Fruit fly (Drosophila melanogaster): ENCODE results near the gene GABA-B-R2.

GABA-B-R2 gene

DNA sequence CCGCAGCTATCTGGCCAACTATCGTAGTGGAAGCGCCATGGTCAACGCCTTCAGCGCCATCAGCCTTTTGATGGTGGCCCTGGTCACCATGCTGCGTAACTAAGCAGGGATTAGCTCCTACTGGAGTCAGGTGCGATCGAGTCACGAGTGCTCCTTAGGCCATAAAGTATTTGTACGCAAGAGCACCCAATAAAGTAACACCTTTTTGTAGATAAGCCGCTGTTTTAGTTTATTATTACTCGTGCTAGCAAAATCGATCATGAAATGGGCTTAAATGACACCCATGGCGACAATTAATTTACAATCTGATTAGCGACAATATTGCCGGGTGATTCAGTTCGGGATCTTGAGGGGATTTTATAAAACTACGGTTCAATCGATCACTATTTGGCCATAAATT is 18.1 kb downstream of the GABA-B-R2 start:
- TF ChIP-seq CG14655 (GFP tag; optimal IDR thresholded peaks at IDR 0.05) (no peak), Pif1B (GFP tag; optimal IDR thresholded peaks at IDR 0.05) (no peak), CG34367 (tag; optimal IDR thresholded peaks at IDR 0.05) (no peak), Pif1A (GFP tag; optimal IDR thresholded peaks at IDR 0.05) (no peak)

- TF ChIP-seq CG12605 (GFP tag; IDR thresholded peaks at IDR 0.05) (no peak), CG17806 (tag; optimal IDR thresholded peaks at IDR 0.05) (no peak), CG14655 (GFP tag; optimal IDR thresholded peaks at IDR 0.05) (no peak), EcR (GFP tag; optimal IDR thresholded peaks at IDR 0.05) (no peak), CG34367 (tag; optimal IDR thresholded peaks at IDR 0.05) (no peak), fd96Ca (GFP tag; IDR thresholded peaks at IDR 0.05) (no peak), CG10348 (GFP tag; IDR thresholded peaks at IDR 0.05) (no peak), CG8159 (tag; optimal IDR thresholded peaks at IDR 0.05) (no peak), CG13204 (GFP tag; optimal IDR thresholded peaks at IDR 0.05) (no peak), CG4496 (GFP tag; IDR thresholded peaks at IDR 0.05) (no peak)
Measured at dm6 chr3R:21753974-21754373, 21.7 kb downstream of the GABA-B-R2 start, which contains the start of gene CG31198. Gene CG31198, plus strand, starts transcription at chr3R:21754324.

- TF ChIP-seq CG17806 (tag; optimal IDR thresholded peaks at IDR 0.05) (no peak), CG34367 (tag; optimal IDR thresholded peaks at IDR 0.05) (no peak), CG14655 (GFP tag; optimal IDR thresholded peaks at IDR 0.05) (no peak), CG10348 (GFP tag; IDR thresholded peaks at IDR 0.05) (no peak), CG32121 (GFP tag; IDR thresholded peaks at IDR 0.05) (no peak), CG8301 (tag; optimal IDR thresholded peaks at IDR 0.05) (no peak), rn (GFP tag; IDR thresholded peaks at IDR 0.05) (no peak)
Measured at dm6 chr3R:21753099-21753498, 22.5 kb downstream of the GABA-B-R2 start.

DNA sequence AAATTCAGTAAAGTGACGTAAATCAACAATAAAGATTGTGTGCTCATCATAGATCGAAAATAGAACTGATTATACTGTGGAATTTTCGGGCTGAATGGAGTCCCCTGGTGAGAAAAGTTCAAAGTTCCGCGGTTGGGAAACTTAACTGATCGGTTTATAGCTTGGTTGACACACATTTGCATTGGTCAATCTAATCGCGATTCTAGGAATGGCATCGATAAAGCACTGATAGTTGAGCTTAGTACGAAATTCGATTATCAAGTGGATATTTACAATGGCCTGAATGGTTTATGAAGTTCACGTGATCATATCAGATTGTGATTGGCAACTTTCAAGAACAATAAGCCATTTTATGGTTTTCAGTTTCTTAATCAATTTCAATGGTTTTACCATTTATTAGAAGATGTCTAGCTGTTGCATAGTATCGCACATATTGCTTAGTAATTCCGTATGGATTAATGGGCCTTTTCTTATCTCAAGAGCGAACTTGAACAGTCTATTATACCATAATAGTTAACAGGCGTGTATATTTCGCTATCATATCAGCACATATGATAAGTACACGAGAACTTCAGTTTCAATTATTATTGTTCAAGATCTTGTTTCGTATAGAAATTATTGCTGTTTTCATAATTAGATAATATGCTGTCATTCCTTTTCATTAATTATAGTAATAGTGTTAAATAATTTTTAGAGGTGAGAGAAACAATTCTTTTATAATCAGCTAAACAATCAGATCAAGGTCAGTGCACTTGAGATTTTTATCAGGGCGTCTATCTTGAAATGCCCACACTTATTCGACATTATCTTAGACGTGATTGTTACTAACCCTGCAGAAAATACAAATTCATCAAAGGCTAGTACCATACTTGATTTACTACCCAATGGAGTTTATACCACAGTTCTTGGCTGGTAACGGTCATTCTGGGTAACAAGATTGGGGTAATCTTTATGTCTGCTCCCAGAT is 26.4 kb downstream of the GABA-B-R2 start, which contains the start of gene CG31233:
CG31233 (plus strand) TSS at position 900 of the 967 bp plus-strand sequence.
- TF ChIP-seq D1 (tag; optimal IDR thresholded peaks at IDR 0.05) (no peak), CG8301 (tag; optimal IDR thresholded peaks at IDR 0.05) (no peak), Pif1B (GFP tag; optimal IDR thresholded peaks at IDR 0.05) (no peak), gl (tag; optimal IDR thresholded peaks at IDR 0.05) (no peak)

dm6 chr3R:21745887-21746286 is 29.8 kb downstream of the GABA-B-R2 start:
- TF ChIP-seq Pif1B (GFP tag; optimal IDR thresholded peaks at IDR 0.05) (no peak), CG17806 (tag; optimal IDR thresholded peaks at IDR 0.05) (no peak), CG13204 (GFP tag; optimal IDR thresholded peaks at IDR 0.05) (no peak), D1 (tag; optimal IDR thresholded peaks at IDR 0.05) (no peak), CG15710 (tag; optimal IDR thresholded peaks at IDR 0.05) (no peak), CG9948 (tag; optimal IDR thresholded peaks at IDR 0.05) (no peak), CG32121 (GFP tag; IDR thresholded peaks at IDR 0.05) (no peak)

- TF ChIP-seq CG17806 (tag; optimal IDR thresholded peaks at IDR 0.05), result no peak
Measured at dm6 chr3R:21744988-21745387, 30.7 kb downstream of the GABA-B-R2 start, which contains the start of gene CG31343. Gene CG31343, plus strand, starts transcription at chr3R:21745266.

DNA sequence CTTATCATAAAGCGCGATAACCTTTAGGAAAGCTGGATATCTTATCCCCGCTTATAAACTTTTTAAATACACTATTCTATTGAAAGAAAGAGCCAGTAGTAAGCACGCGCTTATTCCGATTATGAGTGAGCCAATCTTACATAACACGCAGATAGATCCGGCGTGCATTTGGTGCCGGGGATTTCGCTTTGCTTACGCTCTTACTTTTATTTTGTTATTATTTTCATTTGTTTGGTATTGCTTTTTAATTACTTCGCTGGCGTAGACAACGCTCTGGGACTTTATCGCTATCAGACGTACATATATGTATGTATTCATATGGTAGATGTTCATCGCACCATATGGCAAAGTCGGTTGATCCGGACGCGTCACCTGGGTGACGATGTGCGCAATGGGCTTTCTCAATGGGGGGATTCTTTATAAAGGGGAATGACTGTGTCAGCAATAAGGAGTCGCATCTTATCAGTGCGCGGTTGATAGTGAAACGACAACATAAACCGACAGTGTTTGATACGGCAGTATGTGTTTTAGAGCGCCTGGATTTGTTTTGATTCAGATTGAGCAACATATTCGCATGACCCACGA is 34.8 kb downstream of the GABA-B-R2 start:
- no peak for TF ChIP-seq Pif1B (GFP tag; optimal IDR thresholded peaks at IDR 0.05)
- TF ChIP-seq CG8301 (tag; optimal IDR thresholded peaks at IDR 0.05), result no peak
- TF ChIP-seq gl (tag; optimal IDR thresholded peaks at IDR 0.05), result no peak
- TF ChIP-seq D1 (tag; optimal IDR thresholded peaks at IDR 0.05), result no peak
- peak; percentile 65 for TF ChIP-seq EcR (GFP tag; optimal IDR thresholded peaks at IDR 0.05)
- TF ChIP-seq CG34367 (tag; optimal IDR thresholded peaks at IDR 0.05), result no peak
- no peak for TF ChIP-seq CG14655 (GFP tag; optimal IDR thresholded peaks at IDR 0.05)
- no peak for TF ChIP-seq CG32121 (GFP tag; IDR thresholded peaks at IDR 0.05)

dm6 chr3R:21739750-21740319 is 35.8 kb downstream of the GABA-B-R2 start, which contains the start of gene CG5849:
Gene CG5849, plus strand, starts transcription at chr3R:21740105.
- no peak for TF ChIP-seq gl (tag; optimal IDR thresholded peaks at IDR 0.05)
- TF ChIP-seq Ets98B (GFP tag; IDR thresholded peaks at IDR 0.05), result no peak
- no peak for TF ChIP-seq EcR (GFP tag; optimal IDR thresholded peaks at IDR 0.05)
- TF ChIP-seq CG8159 (tag; optimal IDR thresholded peaks at IDR 0.05), result no peak
- TF ChIP-seq Pif1B (GFP tag; optimal IDR thresholded peaks at IDR 0.05), result no peak
- TF ChIP-seq CG12605 (GFP tag; IDR thresholded peaks at IDR 0.05), result no peak
- TF ChIP-seq CG14655 (GFP tag; optimal IDR thresholded peaks at IDR 0.05), result no peak
- no peak for TF ChIP-seq fd96Ca (GFP tag; IDR thresholded peaks at IDR 0.05)
- no peak for TF ChIP-seq CG8301 (tag; optimal IDR thresholded peaks at IDR 0.05)
- TF ChIP-seq CG10348 (GFP tag; IDR thresholded peaks at IDR 0.05), result no peak
- no peak for TF ChIP-seq CG15710 (tag; optimal IDR thresholded peaks at IDR 0.05)
- no peak for TF ChIP-seq Pif1A (GFP tag; optimal IDR thresholded peaks at IDR 0.05)
- TF ChIP-seq CG34367 (tag; optimal IDR thresholded peaks at IDR 0.05), result no peak
